Fruit fly (Drosophila melanogaster): ENCODE results near the gene Rint1.

Gene Rint1

DNA sequence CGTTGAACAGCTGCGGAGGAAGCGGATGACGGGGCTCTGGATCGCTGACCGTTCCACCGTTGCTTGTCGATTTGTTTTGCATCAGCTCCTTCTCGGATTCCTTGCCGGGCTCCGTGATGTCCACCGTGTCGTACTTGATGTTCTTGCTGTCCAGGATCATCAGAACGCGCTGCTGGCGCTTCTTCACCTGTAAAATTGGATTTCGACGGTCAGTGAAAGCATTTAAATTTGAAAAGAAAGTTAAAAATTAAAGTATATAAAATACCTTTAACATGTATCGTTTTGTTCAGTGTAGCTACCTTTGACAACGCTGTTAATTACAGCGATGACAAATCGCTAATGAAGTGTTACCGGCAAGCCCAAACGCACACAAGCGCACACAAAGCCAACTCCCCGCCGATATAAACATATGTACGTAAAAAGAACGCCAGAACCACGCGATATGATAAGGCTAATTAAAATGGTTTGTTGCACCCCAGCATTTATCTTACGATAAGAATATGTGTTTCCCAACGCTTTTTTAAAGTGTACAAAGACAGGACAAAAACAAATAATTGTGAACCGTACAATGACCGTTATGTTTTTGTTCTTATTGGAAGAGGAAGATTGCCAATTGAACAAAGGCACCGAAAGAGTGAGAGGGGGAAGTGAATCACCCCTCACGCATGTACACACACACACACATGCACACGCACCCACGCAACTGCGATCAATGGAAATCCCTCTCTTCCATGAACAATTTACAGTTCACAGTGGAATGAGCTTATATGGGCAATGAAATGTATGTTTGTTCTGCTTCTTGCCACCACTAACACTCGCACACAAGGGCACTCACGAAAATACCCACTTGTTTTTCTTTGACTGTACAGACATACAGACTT lies 44.6 kb downstream of the Rint1 start (continued):
- TF ChIP-seq CG18619 (GFP tag; optimal IDR thresholded peaks at IDR 0.05) (peak; percentile 16), PHDP (tag; optimal IDR thresholded peaks at IDR 0.05) (peak; percentile 38), Dbx (GFP tag; IDR thresholded peaks at IDR 0.05) (0 out of 3 replicates have a peak, but pooled peaks have one; percentile 5), lov (optimal IDR thresholded peaks at IDR 0.05) (no peak), lov (GFP tag; IDR thresholded peaks at IDR 0.05) (0 out of 3 replicates have a peak, but pooled peaks have one; percentile 29), onecut (GFP tag; IDR thresholded peaks at IDR 0.05) (0 out of 2 replicates have a peak, but pooled peaks have one; percentile 25), D (optimal IDR thresholded peaks at IDR 0.05) (peak; percentile 84), D (GFP tag; optimal IDR thresholded peaks at IDR 0.05) (no peak), maf-S (GFP tag; optimal IDR thresholded peaks at IDR 0.05) (no peak), sr (GFP tag; IDR thresholded peaks at IDR 0.05) (peak; percentile 94; the same call in 2 of the 3 replicates), CG18262 (tag; optimal IDR thresholded peaks at IDR 0.05) (peak; percentile 18), CG8359 (GFP tag; optimal IDR thresholded peaks at IDR 0.05; ENCODE audit: borderline replicate concordance) (peak; percentile 12), rib (GFP tag; IDR thresholded peaks at IDR 0.05) (peak; percentile 67), shn (GFP tag; optimal IDR thresholded peaks at IDR 0.05) (no peak), slbo (GFP tag; IDR thresholded peaks at IDR 0.05) (peak; percentile 45), Fer3 (tag; optimal IDR thresholded peaks at IDR 0.05) (peak; percentile 19), CG2889 (GFP tag; IDR thresholded peaks at IDR 0.05) (peak; percentile 36; the same call in 1 of the 3 replicates), Nf-YC (tag; optimal IDR thresholded peaks at IDR 0.05) (peak; percentile 31), fd3F (GFP tag; optimal IDR thresholded peaks at IDR 0.05) (no peak), Med (GFP tag) (peak; percentile 90), H2.0 (GFP tag; IDR thresholded peaks at IDR 0.05) (no peak), sug (tag; optimal IDR thresholded peaks at IDR 0.05) (peak; percentile 94), seq (GFP tag; IDR thresholded peaks at IDR 0.05) (no peak), CG2120 (GFP tag; optimal IDR thresholded peaks at IDR 0.05) (peak; percentile 59), cg (GFP tag; optimal IDR thresholded peaks at IDR 0.05) (peak; percentile 94), ems (GFP tag; optimal IDR thresholded peaks at IDR 0.05) (peak; percentile 31), HLHmδ (GFP tag; optimal IDR thresholded peaks at IDR 0.05) (peak; percentile 7), az2 (GFP tag; optimal IDR thresholded peaks at IDR 0.05) (peak; percentile 1), nmo (GFP tag; optimal IDR thresholded peaks at IDR 0.05) (peak; percentile 24), Asciz (GFP tag; optimal IDR thresholded peaks at IDR 0.05) (peak; percentile 20), insv (GFP tag; optimal IDR thresholded peaks at IDR 0.05) (peak; percentile 11 to 92), dmrt99B (tag; optimal IDR thresholded peaks at IDR 0.05) (peak; percentile 27), Blimp-1 (GFP tag; optimal IDR thresholded peaks at IDR 0.05) (peak; percentile 16), gcm (GFP tag; optimal IDR thresholded peaks at IDR 0.05) (peak; percentile 5), kni (GFP tag; optimal IDR thresholded peaks at IDR 0.05) (peak; percentile 52), Atf6 (GFP tag; IDR thresholded peaks at IDR 0.05) (peak; percentile 50; the same call in 1 of the 2 replicates), CG15479 (GFP tag; optimal IDR thresholded peaks at IDR 0.05) (peak; percentile 6), CG5953 (GFP tag; IDR thresholded peaks at IDR 0.05) (peak; percentile 57; the same call in 1 of the 2 replicates), YL-1 (GFP tag; optimal IDR thresholded peaks at IDR 0.05) (no peak), fd64A (GFP tag; optimal IDR thresholded peaks at IDR 0.05) (no peak), MESR4 (GFP tag; optimal IDR thresholded peaks at IDR 0.05) (peak; percentile 1), CG2202 (tag; optimal IDR thresholded peaks at IDR 0.05) (no peak), Hmr (GFP tag; optimal IDR thresholded peaks at IDR 0.05) (peak; percentile 31), CG8290 (GFP tag; optimal IDR thresholded peaks at IDR 0.05) (no peak), CG8290 (tag; optimal IDR thresholded peaks at IDR 0.05) (peak in 1 of 2 experiments; percentile 41), CG10654 (GFP tag; optimal IDR thresholded peaks at IDR 0.05) (no peak), CG1603 (tag; optimal IDR thresholded peaks at IDR 0.05) (peak; percentile 12), fd96Cb (tag; optimal IDR thresholded peaks at IDR 0.05) (peak; percentile 29), klu (GFP tag; IDR thresholded peaks at IDR 0.05) (peak; percentile 46)

All from whole organism, embryonic.